Fruit fly (Drosophila melanogaster): ENCODE measurements around the gene CG12481.
A peak's percentile ranks its signal among the peaks of the same experiment; 100 is the strongest.

Gene CG12481

dm6 chrX:14180728-14181127 is 6.3 kb upstream of the CG12481 start, which contains the start of gene CG11584:
CG11584 (plus strand) TSS chrX:14181028.
- TF ChIP-seq Jarid2 (GFP tag; optimal IDR thresholded peaks at IDR 0.05) = no peak
- TF ChIP-seq NK7.1 (GFP tag; optimal IDR thresholded peaks at IDR 0.05) = no peak
- peak; percentile 3 for TF ChIP-seq Sox102F (GFP tag; optimal IDR thresholded peaks at IDR 0.05)
- TF ChIP-seq CG15479 (GFP tag; optimal IDR thresholded peaks at IDR 0.05) = no peak
- no peak for TF ChIP-seq pum (GFP tag; optimal IDR thresholded peaks at IDR 0.05)
- TF ChIP-seq vvl (GFP tag; IDR thresholded peaks at IDR 0.05) = peak; percentile 15; the same call in 1 of the 2 replicates
- no peak for TF ChIP-seq schlank (tag; optimal IDR thresholded peaks at IDR 0.05)
- TF ChIP-seq sqz (GFP tag; optimal IDR thresholded peaks at IDR 0.05) = no peak

dm6 chrX:14184062-14184611 is 2.9 kb upstream of the CG12481 start, which contains the start of gene CG32603:
CG32603 (plus strand) TSS chrX:14184561.
- TF ChIP-seq CG7745 (tag; optimal IDR thresholded peaks at IDR 0.05) (no peak), Lhr (GFP tag; optimal IDR thresholded peaks at IDR 0.05) (no peak), nerfin-1 (tag; optimal IDR thresholded peaks at IDR 0.05) (no peak), CG9215 (GFP tag; IDR thresholded peaks at IDR 0.05) (no peak), CG9797 (GFP tag; optimal IDR thresholded peaks at IDR 0.05) (no peak), CG7928 (GFP tag; optimal IDR thresholded peaks at IDR 0.05) (no peak), CG13894 (tag; optimal IDR thresholded peaks at IDR 0.05) (peak; percentile 96)

dm6 chrX:14189216-14189615 is 2.2 kb downstream of the CG12481 start, which contains the start of gene CG11585:
CG11585 (plus strand) TSS chrX:14189516.
- TF ChIP-seq sens (GFP tag) = no peak

DNA sequence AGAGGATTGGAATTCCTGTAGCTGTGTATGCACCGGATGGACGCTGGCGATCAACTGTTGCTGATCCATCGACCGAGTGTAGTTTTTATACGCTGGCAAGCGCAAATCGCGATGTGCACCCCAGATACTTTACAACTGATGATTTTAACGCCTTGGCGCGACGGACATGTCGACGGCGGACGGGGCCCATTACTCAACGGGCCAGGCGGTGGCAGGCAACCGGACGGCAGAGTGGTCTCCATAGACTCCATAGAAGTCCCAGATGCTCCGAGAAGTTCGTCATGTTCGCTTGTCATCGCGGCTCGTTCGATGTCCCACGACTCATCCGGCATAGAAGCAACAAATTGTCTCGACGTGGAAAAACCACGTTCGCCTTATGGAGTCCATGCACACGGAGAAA is 4.9 kb downstream of the CG12481 start, which contains the start of gene CG13403:
Gene CG13403, minus strand, starts transcription at position 101 of the 400 bp plus-strand sequence.
- TF ChIP-seq CG13287 (GFP tag; IDR thresholded peaks at IDR 0.05; ENCODE audit: partially characterized antibody) = no peak
- no peak for TF ChIP-seq D19B (GFP tag; optimal IDR thresholded peaks at IDR 0.05)
- no peak for TF ChIP-seq Sry-δ (GFP tag; optimal IDR thresholded peaks at IDR 0.05)
- no peak for TF ChIP-seq Ptx1 (GFP tag; IDR thresholded peaks at IDR 0.05)
- no peak for TF ChIP-seq sim (GFP tag; IDR thresholded peaks at IDR 0.05)
- TF ChIP-seq CG8388 (GFP tag; optimal IDR thresholded peaks at IDR 0.05) = no peak
- no peak for TF ChIP-seq CG1603 (tag; optimal IDR thresholded peaks at IDR 0.05)

DNA sequence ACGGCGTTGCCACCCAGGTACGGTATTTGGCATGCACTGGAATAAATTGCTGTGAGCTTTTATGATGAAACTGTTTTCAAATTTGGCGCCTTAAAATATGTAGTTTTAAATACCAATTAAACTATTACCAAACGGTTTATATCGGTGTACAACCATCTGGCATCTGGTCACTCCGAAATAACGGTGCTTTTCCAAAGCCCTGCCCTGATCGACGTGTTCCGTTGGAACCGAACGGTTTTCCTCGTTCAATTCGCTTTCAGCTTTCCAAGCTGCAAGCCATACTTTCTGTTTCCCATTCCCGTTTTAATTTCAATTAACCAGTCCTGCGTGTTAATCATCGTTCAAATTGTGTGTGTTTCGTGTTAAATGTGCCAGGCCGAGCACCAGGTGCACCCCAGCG is 6.0 kb downstream of the CG12481 start, which contains the start of gene yl:
Gene yl, plus strand, starts transcription at position 202 of the 400 bp plus-strand sequence.
- no peak for TF ChIP-seq chn (GFP tag; optimal IDR thresholded peaks at IDR 0.05)
- no peak for TF ChIP-seq sob (GFP tag; IDR thresholded peaks at IDR 0.05)
- TF ChIP-seq HLH3B (GFP tag; IDR thresholded peaks at IDR 0.05) = no peak
- no peak for TF ChIP-seq Dp (GFP tag; optimal IDR thresholded peaks at IDR 0.05)
- peak; percentile 8 for TF ChIP-seq Myb (GFP tag; optimal IDR thresholded peaks at IDR 0.05)
- no peak for TF ChIP-seq zfh2 (GFP tag; optimal IDR thresholded peaks at IDR 0.05)
- TF ChIP-seq gfzf (GFP tag; optimal IDR thresholded peaks at IDR 0.05) = peak; percentile 15
- TF ChIP-seq klu (GFP tag; IDR thresholded peaks at IDR 0.05) = no peak
- no peak for TF ChIP-seq Deaf1 (tag; optimal IDR thresholded peaks at IDR 0.05)
- no peak for TF ChIP-seq CG8924 (tag; optimal IDR thresholded peaks at IDR 0.05)
- TF ChIP-seq CG15479 (GFP tag; optimal IDR thresholded peaks at IDR 0.05) = no peak
- no peak for TF ChIP-seq CG9727 (GFP tag; optimal IDR thresholded peaks at IDR 0.05)
